Fruit fly (Drosophila melanogaster) whole organism, embryonic: ENCODE measurements around the gene CG34251.

ENCODE experiments used
- B-H1 ChIP-seq: fragments of 200-800 bp; sonication (Bioruptor generic); IDR thresholded peaks from 3 replicates; pipeline ENCODE4 v1.3.6; 2022; ENCODE audit warnings: missing biosample characterization, missing genetic modification characterization
- CG10267 ChIP-seq: fragments of 200-800 bp; sonication (Bioruptor generic); optimal IDR thresholded peaks from 2 replicates; lab custom pipeline; 2018; ENCODE audit warnings: missing biosample characterization, mild to moderate bottlenecking, missing genetic modification characterization, moderate library complexity
- CG10321 ChIP-seq: fragments of 200-800 bp; sonication (Bioruptor generic); IDR thresholded peaks from 2 replicates; pipeline ENCODE4 v1.3.6; 2022; ENCODE audit warnings: missing biosample characterization, missing genetic modification characterization
- CG11456 ChIP-seq: fragments of 200-800 bp; sonication (Bioruptor generic); IDR thresholded peaks from 3 replicates; pipeline ENCODE4 v1.3.6; 2022; ENCODE audit warnings: missing biosample characterization, missing genetic modification characterization
- CG11696 ChIP-seq: fragments of 200-800 bp; sonication (Bioruptor generic); IDR thresholded peaks from 2 replicates; pipeline ENCODE4 v1.3.6; 2022; ENCODE audit warnings: missing biosample characterization, missing genetic modification characterization
- CG12236 ChIP-seq: fragments of 200-800 bp; sonication (Bioruptor generic); optimal IDR thresholded peaks from 2 replicates; lab custom pipeline; 2016; ENCODE audit warnings: missing biosample characterization, missing genetic modification characterization
- CG15011 ChIP-seq: fragments of 200-800 bp; sonication (Bioruptor generic); optimal IDR thresholded peaks from 3 replicates; lab custom pipeline; 2018; ENCODE audit warnings: missing biosample characterization, mild to moderate bottlenecking, missing genetic modification characterization
- CG17802 ChIP-seq: fragments of 200-800 bp; sonication (Bioruptor generic); optimal IDR thresholded peaks from 2 replicates; lab custom pipeline; 2018; ENCODE audit warnings: missing biosample characterization, mild to moderate bottlenecking, missing genetic modification characterization, moderate library complexity
- CG18764 ChIP-seq: fragments of 200-800 bp; sonication (Bioruptor generic); optimal IDR thresholded peaks from 3 replicates; lab custom pipeline; 2016; ENCODE audit warnings: missing biosample characterization, missing genetic modification characterization
- CG30020 ChIP-seq: fragments of 200-800 bp; optimal IDR thresholded peaks from 2 replicates; lab custom pipeline; 2019; ENCODE audit warnings: missing biosample characterization, mild to moderate bottlenecking, missing genetic modification characterization, moderate library complexity
- CG32532 ChIP-seq: fragments of 200-800 bp; sonication (Bioruptor generic); IDR thresholded peaks from 2 replicates; pipeline ENCODE4 v1.3.6; 2022; ENCODE audit warnings: missing biosample characterization, missing genetic modification characterization
- CG3281 ChIP-seq: fragments of 200-800 bp; sonication (Bioruptor generic); optimal IDR thresholded peaks from 3 replicates; lab custom pipeline; 2017; ENCODE audit warnings: missing biosample characterization, mild to moderate bottlenecking, missing genetic modification characterization
- CG33213 ChIP-seq: fragments of 200-800 bp; sonication (Bioruptor generic); optimal IDR thresholded peaks from 3 replicates; lab custom pipeline; 2016; ENCODE audit warnings: missing biosample characterization, missing genetic modification characterization
- CG3726 ChIP-seq: fragments of 200-800 bp; sonication (Bioruptor generic); IDR thresholded peaks from 3 replicates; pipeline ENCODE4, ENCODE4 v1.3.6; 2022; ENCODE audit warnings: missing biosample characterization, missing genetic modification characterization
- CG4282 ChIP-seq: fragments of 200-800 bp; sonication (Bioruptor generic); optimal IDR thresholded peaks from 2 replicates; lab custom pipeline; 2016; ENCODE audit warnings: missing biosample characterization, missing genetic modification characterization
- CG6175 ChIP-seq: fragments of 200-800 bp; sonication (Bioruptor generic); IDR thresholded peaks from 3 replicates; pipeline ENCODE4 v1.3.6; 2022; ENCODE audit warnings: missing biosample characterization, missing genetic modification characterization
- CG7357 ChIP-seq: fragments of 200-800 bp; sonication (Bioruptor generic); IDR thresholded peaks from 3 replicates; pipeline ENCODE4 v1.3.6; 2022; ENCODE audit warnings: missing biosample characterization, missing genetic modification characterization
- CG8281 ChIP-seq: fragments of 200-800 bp; sonication (Bioruptor generic); optimal IDR thresholded peaks from 2 replicates; lab custom pipeline; 2018; ENCODE audit warnings: missing biosample characterization, mild to moderate bottlenecking, missing genetic modification characterization, moderate library complexity
- CG9817 ChIP-seq: fragments of 200-800 bp; sonication (Bioruptor generic); optimal IDR thresholded peaks from 2 replicates; lab custom pipeline; 2018; ENCODE audit warnings: missing biosample characterization, mild to moderate bottlenecking, missing genetic modification characterization, moderate library complexity
- Fer1 ChIP-seq: fragments of 200-800 bp; sonication (Bioruptor generic); optimal IDR thresholded peaks from 2 replicates; lab custom pipeline; 2017; ENCODE audit warnings: missing biosample characterization, mild to moderate bottlenecking, missing genetic modification characterization
- Gug ChIP-seq: fragments of 200-800 bp; sonication (Bioruptor generic); IDR thresholded peaks from 4 replicates; pipeline ENCODE4 v1.3.6; 2022; ENCODE audit warnings: missing biosample characterization, missing genetic modification characterization
- H15 ChIP-seq: fragments of 200-800 bp; sonication (Bioruptor generic); IDR thresholded peaks from 3 replicates; pipeline ENCODE4 v1.3.6; 2022; ENCODE audit warnings: missing biosample characterization, missing genetic modification characterization
- HLH54F ChIP-seq: fragments of 200-800 bp; sonication (Bioruptor generic); optimal IDR thresholded peaks from 3 replicates; lab custom pipeline; 2016; ENCODE audit warnings: missing biosample characterization, missing genetic modification characterization
- HLHmδ ChIP-seq: fragments of 200-800 bp; sonication (Bioruptor generic); optimal IDR thresholded peaks from 2 replicates; lab custom pipeline; 2018; ENCODE audit warnings: missing biosample characterization, mild to moderate bottlenecking, missing genetic modification characterization, moderate library complexity
- Max ChIP-seq: fragments of 200-800 bp; sonication (Bioruptor generic); optimal IDR thresholded peaks from 2 replicates; lab custom pipeline; 2016; ENCODE audit warnings: missing biosample characterization, mild to moderate bottlenecking, missing genetic modification characterization
- Mes4 ChIP-seq: fragments of 200-800 bp; sonication (Bioruptor generic); optimal IDR thresholded peaks from 2 replicates; lab custom pipeline; 2016; ENCODE audit warnings: missing biosample characterization, missing genetic modification characterization
- NC2β ChIP-seq: fragments of 200-800 bp; sonication (Bioruptor generic); optimal IDR thresholded peaks from 2 replicates; lab custom pipeline; 2016; ENCODE audit warnings: missing biosample characterization, missing genetic modification characterization
- NFAT ChIP-seq: fragments of 200-800 bp; sonication (Bioruptor generic); IDR thresholded peaks from 2 replicates; pipeline ENCODE4 v1.3.6; 2022; ENCODE audit warnings: missing biosample characterization, missing genetic modification characterization
- Opbp ChIP-seq: fragments of 200-800 bp; sonication (Bioruptor generic); IDR thresholded peaks from 3 replicates; pipeline ENCODE4 v1.3.6; 2022; ENCODE audit warnings: missing biosample characterization, missing genetic modification characterization; ENCODE audit not compliant: partially characterized antibody
- Spps ChIP-seq: fragments of 200-800 bp; sonication (Bioruptor generic); optimal IDR thresholded peaks from 2 replicates; lab custom pipeline; 2018; ENCODE audit warnings: missing biosample characterization, mild to moderate bottlenecking, missing genetic modification characterization
- Sry-β ChIP-seq: fragments of 200-800 bp; sonication (Bioruptor generic); optimal IDR thresholded peaks from 2 replicates; lab custom pipeline; 2018; ENCODE audit warnings: missing biosample characterization, mild to moderate bottlenecking, missing genetic modification characterization, moderate library complexity
- Tbp ChIP-seq: fragments of >200 bp; optimal IDR thresholded peaks from 2 replicates; lab custom pipeline; 2018; ENCODE audit warnings: missing biosample characterization, missing genetic modification characterization
- al ChIP-seq: fragments of 200-800 bp; sonication (Bioruptor generic); IDR thresholded peaks from 2 replicates; pipeline ENCODE4 v1.3.6; 2022; ENCODE audit warnings: missing biosample characterization, missing genetic modification characterization
- aop ChIP-seq: fragments of 200-800 bp; sonication (Bioruptor generic); IDR thresholded peaks from 2 replicates; pipeline ENCODE4 v1.3.6; 2022; ENCODE audit warnings: missing biosample characterization, missing genetic modification characterization
- bbx ChIP-seq: fragments of 200-800 bp; sonication (Bioruptor generic); IDR thresholded peaks from 2 replicates; pipeline ENCODE4 v1.3.6; 2022; ENCODE audit warnings: missing biosample characterization, missing genetic modification characterization; ENCODE audit not compliant: partially characterized antibody
- cato ChIP-seq: fragments of 200-800 bp; sonication (Bioruptor generic); optimal IDR thresholded peaks from 2 replicates; lab custom pipeline; 2016; ENCODE audit warnings: missing biosample characterization, missing genetic modification characterization, borderline replicate concordance
- crol ChIP-seq: fragments of 200-800 bp; sonication (Bioruptor generic); IDR thresholded peaks from 2 replicates; pipeline ENCODE4 v1.3.6; 2022; ENCODE audit warnings: missing biosample characterization, missing genetic modification characterization
- dan ChIP-seq: fragments of 200-800 bp; sonication (Bioruptor generic); IDR thresholded peaks from 2 replicates; pipeline ENCODE4 v1.3.6; 2022; ENCODE audit warnings: missing biosample characterization, missing genetic modification characterization
- en ChIP-seq: fragments of 200-800 bp; sonication (Bioruptor generic); optimal IDR thresholded peaks from 2 replicates; lab custom pipeline; 2016; ENCODE audit warnings: missing biosample characterization, missing genetic modification characterization
- gt ChIP-seq: fragments of 200-800 bp; sonication (Bioruptor generic); IDR thresholded peaks from 2 replicates; pipeline ENCODE4 v1.3.6; 2022; ENCODE audit warnings: missing biosample characterization, missing genetic modification characterization
- lbe ChIP-seq: fragments of 200-800 bp; sonication (Bioruptor generic); optimal IDR thresholded peaks from 2 replicates; lab custom pipeline; 2016; ENCODE audit warnings: missing biosample characterization, mild to moderate bottlenecking, missing genetic modification characterization
- onecut ChIP-seq: fragments of 200-800 bp; sonication (Bioruptor generic); IDR thresholded peaks from 2 replicates; pipeline ENCODE4 v1.3.6; 2022; ENCODE audit warnings: missing biosample characterization, missing genetic modification characterization
- pb ChIP-seq: fragments of 200-800 bp; sonication (Bioruptor generic); optimal IDR thresholded peaks from 3 replicates; lab custom pipeline; 2016; ENCODE audit warnings: missing biosample characterization, missing genetic modification characterization
- prd ChIP-seq, 3 experiments: fragments of >200 bp in 2 of 3; fragments of 200-800 bp in 1 of 3; sonication (Bioruptor generic) in 1 of 3; optimal IDR thresholded peaks in 2 of 3; IDR thresholded peaks in 1 of 3; 2 replicates in 2 of 3; 3 replicates in 1 of 3; pipeline versions ENCODE4 v1.3.6 to Lab custom; 2017 to 2022; ENCODE audit warnings: missing biosample characterization in 1 of 3, missing genetic modification characterization in 1 of 3
- row ChIP-seq: fragments of 200-800 bp; sonication (Bioruptor generic); IDR thresholded peaks from 3 replicates; pipeline ENCODE4 v1.3.6; 2022; ENCODE audit warnings: missing biosample characterization, missing genetic modification characterization
- sqz ChIP-seq: fragments of 200-800 bp; sonication (Bioruptor generic); optimal IDR thresholded peaks from 3 replicates; lab custom pipeline; 2018; ENCODE audit warnings: missing biosample characterization, mild to moderate bottlenecking, missing genetic modification characterization
- ttk ChIP-seq: fragments of 200-800 bp; sonication (Bioruptor generic); IDR thresholded peaks from 2 replicates; pipeline ENCODE4 v2.1.2; 2022; ENCODE audit warnings: missing biosample characterization, missing genetic modification characterization
- yki ChIP-seq: fragments of >200 bp; optimal IDR thresholded peaks from 3 replicates; lab custom pipeline; 2018
- z ChIP-seq: fragments of 200-800 bp; sonication (Bioruptor generic); IDR thresholded peaks from 3 replicates; pipeline ENCODE4 v1.3.6; 2022; ENCODE audit warnings: missing biosample characterization, missing genetic modification characterization

The CG34251 gene

DNA sequence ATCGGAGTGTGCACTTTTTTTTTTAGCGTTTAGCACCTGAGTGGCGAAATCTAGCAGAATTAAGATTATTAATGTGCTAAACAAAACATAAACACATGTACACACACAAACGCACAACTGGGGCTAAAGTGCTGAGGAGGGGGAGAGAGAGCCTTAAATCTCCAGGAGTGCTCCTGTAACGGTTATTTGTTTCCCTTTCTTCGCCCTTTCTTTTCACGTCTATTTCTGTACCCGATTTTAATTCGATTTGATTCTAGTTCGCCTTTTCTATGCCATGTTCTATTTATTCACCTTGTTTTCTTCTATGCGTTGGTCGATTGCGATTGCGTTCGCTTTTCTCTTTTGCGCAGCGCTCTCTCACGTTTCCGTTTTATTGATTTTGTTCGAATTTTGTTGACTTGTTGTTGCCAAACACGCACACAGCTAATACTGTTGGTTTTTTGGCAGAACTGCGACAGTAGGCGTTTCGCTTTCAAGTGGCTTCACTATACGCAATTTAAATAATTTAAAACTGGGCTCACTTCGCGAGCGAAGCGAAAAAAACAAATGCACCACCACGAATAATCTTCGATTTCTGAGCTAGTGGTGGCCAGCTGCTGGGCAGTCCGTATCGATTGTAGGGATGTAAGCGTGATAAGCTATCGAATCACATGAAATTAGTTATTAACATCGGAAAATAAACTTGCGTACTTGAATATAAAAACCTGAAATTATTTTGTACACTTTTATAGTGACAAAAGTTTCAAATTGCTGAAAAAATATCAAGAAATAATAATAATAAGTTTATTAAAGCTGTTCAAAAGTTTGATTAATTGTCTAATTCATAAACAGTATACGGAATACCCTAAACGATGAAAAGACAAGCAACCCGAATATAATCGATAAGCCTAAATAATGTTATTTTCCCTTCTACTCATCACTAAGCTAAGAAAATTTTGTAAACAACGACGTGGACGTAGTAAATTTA, 17.4 kb upstream of the CG34251 start, which contains the start of the genes Krn, Ndfip and CG7484 (continued):
- no peak for TF ChIP-seq Sry-β (GFP tag; lab: Kevin White, UChicago)
- TF ChIP-seq CG12236 = peak; percentile 46
- TF ChIP-seq Max (GFP tag; lab: Kevin White, UChicago) = peak; percentile 76
- peak; percentile 90 for TF ChIP-seq CG32532 (GFP tag; lab: Robert Waterston, UW)
- TF ChIP-seq B-H1 (GFP tag; lab: Robert Waterston, UW) = peak; percentile 68
- TF ChIP-seq bbx (GFP tag; lab: Robert Waterston, UW) = peak; percentile 94
- peak; percentile 80 for TF ChIP-seq lbe (GFP tag; lab: Kevin White, UChicago)
- no peak for TF ChIP-seq aop (GFP tag; lab: Robert Waterston, UW)
- TF ChIP-seq Opbp (GFP tag; lab: Robert Waterston, UW) = peak; percentile 94; the same call in 2 of the 3 replicates
- TF ChIP-seq CG3281 = peak; percentile 83
- peak; percentile 74 for TF ChIP-seq CG6175 (GFP tag; lab: Robert Waterston, UW)
- peak; percentile 84 for TF ChIP-seq CG11456 (GFP tag; lab: Robert Waterston, UW)
- peak; percentile 61; the same call in 1 of the 2 replicates for TF ChIP-seq gt (GFP tag; lab: Robert Waterston, UW)
- no peak for TF ChIP-seq yki (lab: Kevin White, UChicago)
- TF ChIP-seq Mes4 (GFP tag; lab: Kevin White, UChicago) = peak; percentile 48
- TF ChIP-seq cato (GFP tag; lab: Kevin White, UChicago) = peak; percentile 82
- peak; percentile 76 for TF ChIP-seq CG18764 (GFP tag; lab: Kevin White, UChicago)
- peak; percentile 87 for TF ChIP-seq HLH54F (GFP tag; lab: Kevin White, UChicago)
- TF ChIP-seq HLHmδ (GFP tag; lab: Kevin White, UChicago) = no peak
- TF ChIP-seq CG11696 (GFP tag; lab: Robert Waterston, UW) = 0 out of 2 replicates have a peak, but pooled peaks have one; percentile 38
- TF ChIP-seq row = peak; percentile 98
- TF ChIP-seq CG3726 (GFP tag; lab: Robert Waterston, UW) = 0 out of 3 replicates have a peak, but pooled peaks have one; percentile 63
- no peak for TF ChIP-seq z (GFP tag; lab: Robert Waterston, UW)
- TF ChIP-seq CG17802 = peak; percentile 65
- TF ChIP-seq crol (GFP tag; lab: Robert Waterston, UW) = no peak; the same call in 1 of the 2 replicates
- peak; percentile 92 for TF ChIP-seq CG30020 (tag; lab: Kevin White, UChicago)
- TF ChIP-seq CG9817 (tag; lab: Kevin White, UChicago) = peak; percentile 95
- TF ChIP-seq Fer1 = peak; percentile 81
- TF ChIP-seq en (GFP tag; lab: Kevin White, UChicago) = peak; percentile 29
- TF ChIP-seq CG15011 (GFP tag; lab: Kevin White, UChicago) = peak; percentile 75
- peak; percentile 58 for TF ChIP-seq CG8281
- TF ChIP-seq onecut = peak; percentile 95
- peak; percentile 81 for TF ChIP-seq al (GFP tag; lab: Robert Waterston, UW)
- TF ChIP-seq CG7357 = peak; percentile 67; the same call in 2 of the 3 replicates
- TF ChIP-seq NFAT (GFP tag; lab: Robert Waterston, UW) = peak; percentile 84
- TF ChIP-seq Gug (GFP tag; lab: Robert Waterston, UW) = peak; percentile 78
- TF ChIP-seq sqz (GFP tag; lab: Kevin White, UChicago) = peak; percentile 44
- TF ChIP-seq ttk (GFP tag; lab: Robert Waterston, UW) = peak; percentile 80
- TF ChIP-seq pb (GFP tag; lab: Kevin White, UChicago) = peak; percentile 49
- peak; percentile 71 for TF ChIP-seq CG33213
- no peak for TF ChIP-seq CG4282
- TF ChIP-seq CG10321 (GFP tag; lab: Robert Waterston, UW) = no peak
- peak; percentile 88 for TF ChIP-seq CG10267 (tag; lab: Kevin White, UChicago)
- peak; percentile 32 for TF ChIP-seq NC2β (GFP tag; lab: Kevin White, UChicago)
- peak; percentile 75; the same call in 2 of the 3 replicates for TF ChIP-seq H15
- peak; percentile 61 for TF ChIP-seq Spps (tag; lab: Kevin White, UChicago)
- no peak for TF ChIP-seq Tbp (GFP tag; lab: Kevin White, UChicago)
- TF ChIP-seq prd (optimal IDR thresholded peaks at IDR 0.05; lab: Kevin White, UChicago) = no peak
- TF ChIP-seq prd (GFP tag; IDR thresholded peaks at IDR 0.05; lab: Robert Waterston, UW) = peak; percentile 88
- TF ChIP-seq dan (GFP tag; lab: Robert Waterston, UW) = no peak
